Fruit fly (Drosophila melanogaster) whole organism, embryonic: ENCODE results near the gene Hr4.

Experiments
- Abd-B ChIP-seq: fragments of 200-800 bp; sonication (Bioruptor generic); optimal IDR thresholded peaks from 2 replicates; lab custom pipeline; 2018; ENCODE audit warnings: missing biosample characterization, mild to moderate bottlenecking, missing genetic modification characterization, moderate library complexity
- Atf3 ChIP-seq: fragments of 200-800 bp; sonication (Bioruptor generic); optimal IDR thresholded peaks from 3 replicates; lab custom pipeline; 2016; ENCODE audit warnings: missing biosample characterization, missing genetic modification characterization
- B-H2 ChIP-seq: fragments of 200-800 bp; sonication (Bioruptor generic); optimal IDR thresholded peaks from 2 replicates; lab custom pipeline; 2018; ENCODE audit warnings: missing biosample characterization, mild to moderate bottlenecking, missing genetic modification characterization
- CG10267 ChIP-seq: fragments of 200-800 bp; sonication (Bioruptor generic); optimal IDR thresholded peaks from 2 replicates; lab custom pipeline; 2018; ENCODE audit warnings: missing biosample characterization, mild to moderate bottlenecking, missing genetic modification characterization, moderate library complexity
- CG11560 ChIP-seq: fragments of 200-800 bp; sonication (Bioruptor generic); IDR thresholded peaks from 3 replicates; pipeline ENCODE4 v1.3.6; 2022; ENCODE audit warnings: missing biosample characterization, missing genetic modification characterization
- CG12299 ChIP-seq: fragments of 200-800 bp; sonication (Bioruptor generic); optimal IDR thresholded peaks from 2 replicates; lab custom pipeline; 2018; ENCODE audit warnings: missing biosample characterization, mild to moderate bottlenecking, missing genetic modification characterization
- CG12391 ChIP-seq: fragments of 200-800 bp; sonication (Bioruptor generic); optimal IDR thresholded peaks from 3 replicates; lab custom pipeline; 2018; ENCODE audit warnings: missing biosample characterization, mild to moderate bottlenecking, missing genetic modification characterization, moderate library complexity
- CG12744 ChIP-seq: fragments of 200-800 bp; sonication (Bioruptor generic); optimal IDR thresholded peaks from 2 replicates; lab custom pipeline; 2016; ENCODE audit warnings: missing biosample characterization, missing genetic modification characterization
- CG13123 ChIP-seq: fragments of 200-800 bp; sonication (Bioruptor generic); optimal IDR thresholded peaks from 2 replicates; lab custom pipeline; 2016; ENCODE audit warnings: missing biosample characterization, missing genetic modification characterization
- CG13624 ChIP-seq: fragments of 200-800 bp; sonication (Bioruptor generic); optimal IDR thresholded peaks from 2 replicates; lab custom pipeline; 2016; ENCODE audit warnings: missing biosample characterization, missing genetic modification characterization
- CG15601 ChIP-seq: fragments of 200-800 bp; sonication (Bioruptor generic); optimal IDR thresholded peaks from 3 replicates; lab custom pipeline; 2019; ENCODE audit warnings: missing biosample characterization, mild to moderate bottlenecking, missing genetic modification characterization, moderate library complexity
- CG1602 ChIP-seq: fragments of 200-800 bp; sonication (Bioruptor generic); optimal IDR thresholded peaks from 3 replicates; lab custom pipeline; 2016; ENCODE audit warnings: missing biosample characterization, missing genetic modification characterization
- CG1647 ChIP-seq: fragments of 200-800 bp; sonication (Bioruptor generic); optimal IDR thresholded peaks from 3 replicates; lab custom pipeline; 2016; ENCODE audit warnings: missing biosample characterization, missing genetic modification characterization
- CG17568 ChIP-seq: fragments of 200-800 bp; sonication (Bioruptor generic); optimal IDR thresholded peaks from 2 replicates; lab custom pipeline; 2018; ENCODE audit warnings: missing biosample characterization, mild to moderate bottlenecking, missing genetic modification characterization, moderate library complexity
- CG17912 ChIP-seq: fragments of 200-800 bp; sonication (Bioruptor generic); optimal IDR thresholded peaks from 2 replicates; lab custom pipeline; 2018; ENCODE audit warnings: missing biosample characterization, mild to moderate bottlenecking, missing genetic modification characterization
- CG2120 ChIP-seq: fragments of 200-800 bp; sonication (Bioruptor generic); optimal IDR thresholded peaks from 3 replicates; lab custom pipeline; 2016; ENCODE audit warnings: missing biosample characterization, missing genetic modification characterization
- CG2129 ChIP-seq: fragments of 200-800 bp; sonication (Bioruptor generic); IDR thresholded peaks from 2 replicates; pipeline ENCODE4 v1.3.6; 2022; ENCODE audit warnings: missing biosample characterization, missing genetic modification characterization; ENCODE audit not compliant: partially characterized antibody
- CG4820 ChIP-seq: fragments of 200-800 bp; sonication (Bioruptor generic); optimal IDR thresholded peaks from 3 replicates; lab custom pipeline; 2016; ENCODE audit warnings: missing biosample characterization, missing genetic modification characterization
- CG6683 ChIP-seq: fragments of 200-800 bp; sonication (Bioruptor generic); optimal IDR thresholded peaks from 2 replicates; lab custom pipeline; 2017; ENCODE audit warnings: missing biosample characterization, mild to moderate bottlenecking, missing genetic modification characterization, missing genetic modification reagents
- CG6765 ChIP-seq: fragments of 200-800 bp; sonication (Bioruptor generic); optimal IDR thresholded peaks from 3 replicates; lab custom pipeline; 2017; ENCODE audit warnings: missing biosample characterization, mild to moderate bottlenecking, missing genetic modification characterization
- CG6813 ChIP-seq: fragments of 200-800 bp; sonication (Bioruptor generic); optimal IDR thresholded peaks from 2 replicates; lab custom pipeline; 2017; ENCODE audit warnings: missing biosample characterization, missing genetic modification characterization, mild to moderate bottlenecking, moderate library complexity, missing genetic modification reagents
- CG7745 ChIP-seq: fragments of 200-800 bp; sonication (Bioruptor generic); optimal IDR thresholded peaks from 2 replicates; lab custom pipeline; 2018; ENCODE audit warnings: missing biosample characterization, mild to moderate bottlenecking, missing genetic modification characterization, moderate library complexity
- Dbx ChIP-seq: fragments of 200-800 bp; sonication (Bioruptor generic); IDR thresholded peaks from 3 replicates; pipeline ENCODE4 v1.3.6; 2022; ENCODE audit warnings: missing biosample characterization, missing genetic modification characterization
- Dll ChIP-seq: fragments of 200-800 bp; sonication (Bioruptor generic); IDR thresholded peaks from 4 replicates; pipeline ENCODE4 v1.3.6; 2022; ENCODE audit warnings: missing biosample characterization, missing genetic modification characterization; ENCODE audit not compliant: partially characterized antibody
- Fer3 ChIP-seq: fragments of 200-800 bp; sonication (Bioruptor generic); optimal IDR thresholded peaks from 2 replicates; lab custom pipeline; 2018; ENCODE audit warnings: missing biosample characterization, mild to moderate bottlenecking, missing genetic modification characterization, moderate library complexity
- MTF-1 ChIP-seq: fragments of 200-800 bp; sonication (Bioruptor generic); optimal IDR thresholded peaks from 2 replicates; lab custom pipeline; 2018; ENCODE audit warnings: missing biosample characterization, mild to moderate bottlenecking, missing genetic modification characterization, borderline replicate concordance
- Meics ChIP-seq: fragments of 200-800 bp; sonication (Bioruptor generic); optimal IDR thresholded peaks from 2 replicates; lab custom pipeline; 2017; ENCODE audit warnings: missing biosample characterization, mild to moderate bottlenecking, missing genetic modification characterization
- NFAT ChIP-seq: fragments of 200-800 bp; sonication (Bioruptor generic); IDR thresholded peaks from 2 replicates; pipeline ENCODE4 v1.3.6; 2022; ENCODE audit warnings: missing biosample characterization, missing genetic modification characterization
- PHDP ChIP-seq: fragments of 200-800 bp; sonication (Bioruptor generic); optimal IDR thresholded peaks from 3 replicates; lab custom pipeline; 2018; ENCODE audit warnings: missing biosample characterization, mild to moderate bottlenecking, missing genetic modification characterization, moderate library complexity
- Sin3A ChIP-seq: fragments of >200 bp; optimal IDR thresholded peaks from 2 replicates; lab custom pipeline; 2018
- Six4 ChIP-seq: fragments of 200-800 bp; sonication (Bioruptor generic); optimal IDR thresholded peaks from 2 replicates; lab custom pipeline; 2016; ENCODE audit warnings: missing biosample characterization, missing genetic modification characterization
- Sry-δ ChIP-seq: fragments of 200-800 bp; sonication (Bioruptor generic); optimal IDR thresholded peaks from 2 replicates; lab custom pipeline; 2016; ENCODE audit warnings: missing biosample characterization, missing genetic modification characterization
- Taf1 ChIP-seq: fragments of 200-800 bp; sonication (Bioruptor generic); IDR thresholded peaks from 2 replicates; pipeline ENCODE4 v1.3.6; 2022; ENCODE audit warnings: missing biosample characterization, missing genetic modification characterization
- Xbp1 ChIP-seq: fragments of 200-800 bp; sonication (Bioruptor generic); optimal IDR thresholded peaks from 3 replicates; lab custom pipeline; 2016; ENCODE audit warnings: missing biosample characterization, mild to moderate bottlenecking, missing genetic modification characterization
- chm ChIP-seq: fragments of 200-800 bp; sonication (Bioruptor generic); IDR thresholded peaks from 2 replicates; pipeline ENCODE4 v1.3.6; 2022; ENCODE audit warnings: missing biosample characterization, missing genetic modification characterization
- crol ChIP-seq: fragments of 200-800 bp; sonication (Bioruptor generic); IDR thresholded peaks from 2 replicates; pipeline ENCODE4 v1.3.6; 2022; ENCODE audit warnings: missing biosample characterization, missing genetic modification characterization
- dmrt11E ChIP-seq: fragments of 200-800 bp; sonication (Bioruptor generic); optimal IDR thresholded peaks from 3 replicates; lab custom pipeline; 2018; ENCODE audit warnings: missing biosample characterization, mild to moderate bottlenecking, missing genetic modification characterization, moderate library complexity
- esg ChIP-seq: fragments of 200-800 bp; sonication (Bioruptor generic); conservative IDR thresholded peaks from 2 replicates; pipeline ENCODE4 v1.3.6; 2022; ENCODE audit warnings: missing biosample characterization, missing genetic modification characterization
- fd102C ChIP-seq: fragments of 200-800 bp; sonication (Bioruptor generic); optimal IDR thresholded peaks from 2 replicates; lab custom pipeline; 2018; ENCODE audit warnings: missing biosample characterization, mild to moderate bottlenecking, missing genetic modification characterization, moderate library complexity
- fd96Cb ChIP-seq: fragments of 200-800 bp; sonication (Bioruptor generic); optimal IDR thresholded peaks from 2 replicates; lab custom pipeline; 2018; ENCODE audit warnings: missing biosample characterization, mild to moderate bottlenecking, missing genetic modification characterization, moderate library complexity
- gsb ChIP-seq: fragments of 200-800 bp; sonication (Bioruptor generic); IDR thresholded peaks from 2 replicates; pipeline ENCODE4 v1.3.6; 2022; ENCODE audit warnings: missing biosample characterization, missing genetic modification characterization
- ham ChIP-seq: fragments of 200-800 bp; sonication (Bioruptor generic); IDR thresholded peaks from 2 replicates; pipeline ENCODE4 v1.3.6; 2022; ENCODE audit warnings: missing biosample characterization, missing genetic modification characterization
- jing ChIP-seq: fragments of 200-800 bp; sonication (Bioruptor generic); optimal IDR thresholded peaks from 2 replicates; lab custom pipeline; 2018; ENCODE audit warnings: missing biosample characterization, mild to moderate bottlenecking, missing genetic modification characterization
- lov ChIP-seq, 2 experiments: fragments of 200-800 bp in 1 of 2; fragments of >200 bp in 1 of 2; sonication (Bioruptor generic) in 1 of 2; IDR thresholded peaks in 1 of 2; optimal IDR thresholded peaks in 1 of 2; 2 replicates in 1 of 2; 3 replicates in 1 of 2; pipeline versions ENCODE4 v1.3.6 to Lab custom; 2017 to 2022; ENCODE audit warnings: missing biosample characterization in 1 of 2, missing genetic modification characterization in 1 of 2
- nerfin-2 ChIP-seq: fragments of 200-800 bp; sonication (Bioruptor generic); IDR thresholded peaks from 2 replicates; pipeline ENCODE4 v1.3.6; 2022; ENCODE audit warnings: missing biosample characterization, missing genetic modification characterization; ENCODE audit not compliant: partially characterized antibody
- pzg ChIP-seq: fragments of 200-800 bp; sonication (Bioruptor generic); optimal IDR thresholded peaks from 3 replicates; lab custom pipeline; 2018; ENCODE audit warnings: missing biosample characterization, mild to moderate bottlenecking, missing genetic modification characterization, moderate library complexity
- sqz ChIP-seq: fragments of 200-800 bp; sonication (Bioruptor generic); optimal IDR thresholded peaks from 3 replicates; lab custom pipeline; 2018; ENCODE audit warnings: missing biosample characterization, mild to moderate bottlenecking, missing genetic modification characterization
- ssp ChIP-seq: fragments of 200-800 bp; sonication (Bioruptor generic); IDR thresholded peaks from 2 replicates; pipeline ENCODE4 v1.3.6; 2022; ENCODE audit warnings: missing biosample characterization, missing genetic modification characterization
- vnd ChIP-seq: fragments of 200-800 bp; sonication (Bioruptor generic); IDR thresholded peaks from 3 replicates; pipeline ENCODE4 v1.3.6; 2022; ENCODE audit warnings: missing biosample characterization, missing genetic modification characterization; ENCODE audit not compliant: partially characterized antibody

The Hr4 gene

DNA sequence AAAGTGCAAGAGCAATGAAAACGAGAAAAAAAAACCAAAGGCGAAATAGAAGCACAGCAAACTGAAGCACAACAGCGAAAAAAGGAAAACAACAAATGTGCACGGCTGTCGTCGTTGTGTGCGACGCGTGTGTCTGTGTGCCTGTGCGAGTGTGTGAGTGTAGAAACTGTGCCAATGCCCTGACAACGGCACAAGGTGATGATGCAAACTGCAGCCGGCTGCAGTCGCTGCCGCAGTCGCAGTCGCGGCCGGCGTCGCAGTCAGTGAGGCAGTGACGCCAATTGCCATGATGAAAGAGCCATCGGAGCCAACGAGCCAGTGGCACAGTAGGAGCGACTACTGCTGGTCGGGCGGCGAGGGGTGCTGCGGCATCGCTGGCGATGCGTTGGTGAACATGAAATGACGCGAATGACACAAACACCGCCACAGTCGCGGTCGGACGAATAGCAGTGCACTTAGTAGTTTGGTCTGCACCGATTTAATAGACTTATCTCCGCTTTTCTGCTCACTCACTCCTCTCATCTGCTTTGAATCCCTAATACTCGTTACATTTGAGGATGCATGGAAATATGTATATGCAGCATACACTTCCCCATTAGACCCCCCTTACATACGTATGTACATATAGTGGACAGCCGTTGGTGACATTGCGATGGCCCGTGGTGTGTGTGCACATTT lies 27.0 kb downstream of the Hr4 start (continued):
- TF ChIP-seq CG6683 (GFP tag; lab: Kevin White, UChicago) = no peak
- TF ChIP-seq dmrt11E (tag; lab: Kevin White, UChicago) = no peak
- TF ChIP-seq CG1602 (GFP tag; lab: Kevin White, UChicago) = no peak
- peak; percentile 78 for TF ChIP-seq fd96Cb (tag; lab: Kevin White, UChicago)
- TF ChIP-seq CG12299 (tag; lab: Kevin White, UChicago) = peak; percentile 9
- peak; percentile 71 for TF ChIP-seq jing
- no peak for TF ChIP-seq chm (GFP tag; lab: Robert Waterston, UW)
- no peak for TF ChIP-seq Sry-δ
- TF ChIP-seq esg (GFP tag; lab: Robert Waterston, UW) = peak; percentile 62
- no peak for TF ChIP-seq CG2120 (GFP tag; lab: Kevin White, UChicago)
- no peak for TF ChIP-seq Taf1 (GFP tag; lab: Robert Waterston, UW)
- TF ChIP-seq fd102C (GFP tag; lab: Kevin White, UChicago) = no peak
- no peak for TF ChIP-seq CG17912 (GFP tag; lab: Kevin White, UChicago)
- TF ChIP-seq ham (GFP tag; lab: Robert Waterston, UW) = no peak
- TF ChIP-seq Dll (GFP tag; lab: Robert Waterston, UW) = no peak
- no peak for TF ChIP-seq pzg
- no peak for TF ChIP-seq Sin3A (lab: Kevin White, UChicago)
- no peak for TF ChIP-seq gsb
- TF ChIP-seq vnd (GFP tag; lab: Robert Waterston, UW) = no peak
- peak; percentile 44 for TF ChIP-seq Six4
- no peak for TF ChIP-seq lov (optimal IDR thresholded peaks at IDR 0.05; lab: Kevin White, UChicago)
- TF ChIP-seq lov (GFP tag; IDR thresholded peaks at IDR 0.05; lab: Robert Waterston, UW) = no peak
- TF ChIP-seq CG10267 (tag; lab: Kevin White, UChicago) = peak; percentile 18
- TF ChIP-seq CG13624 (GFP tag; lab: Kevin White, UChicago) = no peak
- peak; percentile 32 for TF ChIP-seq MTF-1 (GFP tag; lab: Kevin White, UChicago)
- TF ChIP-seq CG13123 = no peak
- TF ChIP-seq CG7745 (tag; lab: Kevin White, UChicago) = no peak
- no peak for TF ChIP-seq CG2129
- TF ChIP-seq CG6813 = no peak
- no peak for TF ChIP-seq Meics (GFP tag; lab: Kevin White, UChicago)
- TF ChIP-seq sqz (GFP tag; lab: Kevin White, UChicago) = no peak
- TF ChIP-seq CG17568 = no peak
- peak; percentile 73 for TF ChIP-seq CG15601 (tag; lab: Kevin White, UChicago)
- no peak for TF ChIP-seq nerfin-2 (GFP tag; lab: Robert Waterston, UW)
- TF ChIP-seq Fer3 (tag; lab: Kevin White, UChicago) = peak; percentile 10
- TF ChIP-seq CG12744 (GFP tag; lab: Kevin White, UChicago) = no peak
- peak; percentile 32; the same call in 1 of the 3 replicates for TF ChIP-seq CG11560 (tag; lab: Robert Waterston, UW)
- TF ChIP-seq CG12391 (tag; lab: Kevin White, UChicago) = peak; percentile 57
- peak; percentile 45 for TF ChIP-seq CG4820
- no peak for TF ChIP-seq NFAT
- TF ChIP-seq CG6765 (GFP tag; lab: Kevin White, UChicago) = no peak
- TF ChIP-seq Xbp1 (GFP tag; lab: Kevin White, UChicago) = peak; percentile 39
- no peak for TF ChIP-seq CG1647 (GFP tag; lab: Kevin White, UChicago)
- peak; percentile 31 for TF ChIP-seq Abd-B (GFP tag; lab: Kevin White, UChicago)
- TF ChIP-seq Dbx (GFP tag; lab: Robert Waterston, UW) = no peak
- no peak for TF ChIP-seq B-H2
- peak; percentile 62 for TF ChIP-seq ssp (GFP tag; lab: Robert Waterston, UW)
- TF ChIP-seq crol (GFP tag; lab: Robert Waterston, UW) = peak; percentile 66
- peak; percentile 39 for TF ChIP-seq PHDP (tag; lab: Kevin White, UChicago)
- TF ChIP-seq Atf3 (GFP tag; lab: Kevin White, UChicago) = peak; percentile 6
